Fruit fly (Drosophila melanogaster) Kc167 (cell line): ENCODE results near the gene lectin-21Ca.

Source experiments
- Myc ChIP-seq: fragments of >200 bp; optimal IDR thresholded peaks from 2 replicates; lab custom pipeline; 2017; ENCODE audit warnings: missing external identifiers
- Sin3A ChIP-seq: fragments of >200 bp; optimal IDR thresholded peaks from 2 replicates; lab custom pipeline; 2018; ENCODE audit warnings: missing external identifiers
- h ChIP-seq: fragments of >200 bp; optimal IDR thresholded peaks from 3 replicates; lab custom pipeline; 2018; ENCODE audit warnings: missing external identifiers
- insv ChIP-seq: fragments of >200 bp; optimal IDR thresholded peaks from 3 replicates; lab custom pipeline; 2018; ENCODE audit warnings: missing external identifiers
- psq ChIP-seq: fragments of >200 bp; optimal IDR thresholded peaks from 2 replicates; lab custom pipeline; 2017; ENCODE audit warnings: missing external identifiers
- ttk ChIP-seq: sonication (Bioruptor generic); optimal IDR thresholded peaks from 2 replicates; lab custom pipeline; 2017; ENCODE audit warnings: missing external identifiers

Gene lectin-21Ca

dm6 chr2L:606952-607351 is 17.5 kb upstream of the lectin-21Ca start:
- TF ChIP-seq psq (no peak), insv (no peak), Myc (no peak), h (lab: Kevin White, UChicago) (no peak), Sin3A (no peak), ttk (lab: Kevin White, UChicago) (no peak)

- TF ChIP-seq Myc = no peak
- TF ChIP-seq ttk (lab: Kevin White, UChicago) = no peak
- TF ChIP-seq Sin3A = no peak
- TF ChIP-seq psq = no peak
- TF ChIP-seq insv = no peak
- TF ChIP-seq h (lab: Kevin White, UChicago) = no peak
Measured at dm6 chr2L:608143-608542, 16.3 kb upstream of the lectin-21Ca start.

dm6 chr2L:609497-609896 is 14.9 kb upstream of the lectin-21Ca start:
- TF ChIP-seq psq = no peak
- TF ChIP-seq Myc = no peak
- TF ChIP-seq insv = no peak
- no peak for TF ChIP-seq Sin3A
- TF ChIP-seq h (lab: Kevin White, UChicago) = no peak
- TF ChIP-seq ttk (lab: Kevin White, UChicago) = no peak

- no peak for TF ChIP-seq ttk (lab: Kevin White, UChicago)
- TF ChIP-seq insv = no peak
- no peak for TF ChIP-seq Sin3A
- no peak for TF ChIP-seq Myc
- TF ChIP-seq psq = no peak
- no peak for TF ChIP-seq h (lab: Kevin White, UChicago)
Measured at dm6 chr2L:612778-613177, 11.6 kb upstream of the lectin-21Ca start.

dm6 chr2L:615023-615422 is 9.4 kb upstream of the lectin-21Ca start:
- TF ChIP-seq h (lab: Kevin White, UChicago) (no peak), Myc (no peak), Sin3A (no peak), ttk (lab: Kevin White, UChicago) (no peak), insv (no peak), psq (no peak)

- no peak for TF ChIP-seq ttk (lab: Kevin White, UChicago)
- TF ChIP-seq Sin3A = no peak
- TF ChIP-seq insv = no peak
- TF ChIP-seq psq = no peak
- TF ChIP-seq Myc = no peak
- no peak for TF ChIP-seq h (lab: Kevin White, UChicago)
Measured at dm6 chr2L:619739-620138, 4.7 kb upstream of the lectin-21Ca start.

- TF ChIP-seq insv = no peak
- no peak for TF ChIP-seq psq
- no peak for TF ChIP-seq ttk (lab: Kevin White, UChicago)
- no peak for TF ChIP-seq h (lab: Kevin White, UChicago)
- no peak for TF ChIP-seq Myc
- no peak for TF ChIP-seq Sin3A
Measured at dm6 chr2L:621101-621500, 3.3 kb upstream of the lectin-21Ca start, which contains the start of gene lectin-21Cb. lectin-21Cb (minus strand) TSS chr2L:621201.

- no peak for TF ChIP-seq insv
- TF ChIP-seq Myc = no peak
- no peak for TF ChIP-seq h (lab: Kevin White, UChicago)
- no peak for TF ChIP-seq ttk (lab: Kevin White, UChicago)
- no peak for TF ChIP-seq Sin3A
- no peak for TF ChIP-seq psq
Measured at dm6 chr2L:623210-623873, 1.1 kb upstream of the lectin-21Ca start.

- TF ChIP-seq ttk (lab: Kevin White, UChicago) (no peak), h (lab: Kevin White, UChicago) (no peak)
Measured at dm6 chr2L:625352-625751, 935 bp downstream of the lectin-21Ca start, which contains the start of gene CG2839. CG2839 (plus strand) TSS chr2L:625652.

- TF ChIP-seq insv (no peak), ttk (lab: Kevin White, UChicago) (no peak), Myc (no peak), psq (no peak), h (lab: Kevin White, UChicago) (no peak)
Measured at dm6 chr2L:630177-630576, 5.8 kb downstream of the lectin-21Ca start.

dm6 chr2L:633192-633591 is 8.8 kb downstream of the lectin-21Ca start:
- no peak for TF ChIP-seq ttk (lab: Kevin White, UChicago)
- TF ChIP-seq Myc = no peak
- no peak for TF ChIP-seq psq
- TF ChIP-seq h (lab: Kevin White, UChicago) = no peak

dm6 chr2L:634208-634614 is 9.8 kb downstream of the lectin-21Ca start:
- no peak for TF ChIP-seq ttk (lab: Kevin White, UChicago)
- no peak for TF ChIP-seq insv

- TF ChIP-seq Sin3A (no peak), ttk (lab: Kevin White, UChicago) (no peak), psq (no peak), Myc (no peak), insv (no peak), h (lab: Kevin White, UChicago) (no peak)
Measured at dm6 chr2L:636507-636906, 12.1 kb downstream of the lectin-21Ca start.

- no peak for TF ChIP-seq insv
- no peak for TF ChIP-seq psq
- no peak for TF ChIP-seq Sin3A
Measured at dm6 chr2L:646523-646922, 22.1 kb downstream of the lectin-21Ca start.
